Fruit fly (Drosophila melanogaster) whole organism, embryonic: ENCODE data around the gene CG16984.

ENCODE experiments used
- Adf1 ChIP-seq: fragments of 200-800 bp; sonication (Bioruptor generic); IDR thresholded peaks from 2 replicates; pipeline ENCODE4 v1.3.6; 2022; ENCODE audit warnings: missing biosample characterization, missing genetic modification characterization
- CG10209 ChIP-seq: fragments of 200-800 bp; sonication (Bioruptor generic); optimal IDR thresholded peaks from 3 replicates; lab custom pipeline; 2017; ENCODE audit warnings: missing biosample characterization, mild to moderate bottlenecking, missing genetic modification characterization, missing genetic modification reagents
- CG1647 ChIP-seq: fragments of 200-800 bp; sonication (Bioruptor generic); optimal IDR thresholded peaks from 3 replicates; lab custom pipeline; 2016; ENCODE audit warnings: missing biosample characterization, missing genetic modification characterization
- CG17186 ChIP-seq: fragments of 200-800 bp; sonication (Bioruptor generic); optimal IDR thresholded peaks from 3 replicates; lab custom pipeline; 2017; ENCODE audit warnings: missing biosample characterization, missing genetic modification reagents, missing genetic modification characterization
- CG18011 ChIP-seq: fragments of 200-800 bp; sonication (Bioruptor generic); optimal IDR thresholded peaks from 2 replicates; lab custom pipeline; 2017; ENCODE audit warnings: missing biosample characterization, missing genetic modification characterization, mild to moderate bottlenecking, moderate library complexity, missing genotype
- CG18262 ChIP-seq: fragments of 200-800 bp; optimal IDR thresholded peaks from 3 replicates; lab custom pipeline; 2019; ENCODE audit warnings: missing biosample characterization, mild to moderate bottlenecking, missing genetic modification characterization, moderate library complexity
- CG18619 ChIP-seq: fragments of 200-800 bp; sonication (Bioruptor generic); optimal IDR thresholded peaks from 3 replicates; lab custom pipeline; 2017; ENCODE audit warnings: missing biosample characterization, mild to moderate bottlenecking, missing genetic modification characterization
- CG18764 ChIP-seq: fragments of 200-800 bp; sonication (Bioruptor generic); optimal IDR thresholded peaks from 3 replicates; lab custom pipeline; 2016; ENCODE audit warnings: missing biosample characterization, missing genetic modification characterization
- CG3065 ChIP-seq: fragments of 200-800 bp; sonication (Bioruptor generic); optimal IDR thresholded peaks from 2 replicates; lab custom pipeline; 2016; ENCODE audit warnings: missing biosample characterization, missing genetic modification characterization
- CG32532 ChIP-seq: fragments of 200-800 bp; sonication (Bioruptor generic); IDR thresholded peaks from 2 replicates; pipeline ENCODE4 v1.3.6; 2022; ENCODE audit warnings: missing biosample characterization, missing genetic modification characterization
- CG34224 ChIP-seq: fragments of 200-800 bp; sonication (Bioruptor generic); IDR thresholded peaks from 3 replicates; pipeline ENCODE4 v1.3.6; 2022; ENCODE audit warnings: missing biosample characterization, missing genetic modification characterization; ENCODE audit not compliant: partially characterized antibody
- CG4404 ChIP-seq: fragments of 200-800 bp; sonication (Bioruptor generic); IDR thresholded peaks from 2 replicates; pipeline ENCODE4 v1.3.6; 2022; ENCODE audit warnings: missing biosample characterization, missing genetic modification characterization
- CG6175 ChIP-seq: fragments of 200-800 bp; sonication (Bioruptor generic); IDR thresholded peaks from 3 replicates; pipeline ENCODE4 v1.3.6; 2022; ENCODE audit warnings: missing biosample characterization, missing genetic modification characterization
- CG6791 ChIP-seq: fragments of 200-800 bp; sonication (Bioruptor generic); IDR thresholded peaks from 3 replicates; pipeline ENCODE4 v1.3.6; 2022; ENCODE audit warnings: missing biosample characterization, missing genetic modification characterization; ENCODE audit not compliant: partially characterized antibody
- CG7987 ChIP-seq: fragments of 200-800 bp; sonication (Bioruptor generic); optimal IDR thresholded peaks from 2 replicates; lab custom pipeline; 2018; ENCODE audit warnings: missing biosample characterization, mild to moderate bottlenecking, missing genetic modification characterization, moderate library complexity
- CG8924 ChIP-seq: fragments of 200-800 bp; optimal IDR thresholded peaks from 3 replicates; lab custom pipeline; 2019; ENCODE audit warnings: missing biosample characterization, mild to moderate bottlenecking, missing genetic modification characterization, moderate library complexity
- CG9609 ChIP-seq: fragments of 200-800 bp; sonication (Bioruptor generic); optimal IDR thresholded peaks from 3 replicates; lab custom pipeline; 2016; ENCODE audit warnings: missing biosample characterization, missing genetic modification characterization
- CTCF ChIP-seq: fragments of 200-800 bp; sonication (Bioruptor generic); optimal IDR thresholded peaks from 2 replicates; lab custom pipeline; 2017; ENCODE audit warnings: missing biosample characterization, mild to moderate bottlenecking, missing genetic modification characterization, moderate library complexity
- Dfd ChIP-seq, 2 experiments: fragments of >200 bp; optimal IDR thresholded peaks; 2 replicates each; lab custom pipeline; 2017; ENCODE audit warnings: missing biosample characterization in 2 of 2, missing genetic modification characterization in 2 of 2
- Doc2 ChIP-seq: fragments of 200-800 bp; sonication (Bioruptor generic); IDR thresholded peaks from 2 replicates; pipeline ENCODE4 v1.3.6; 2022; ENCODE audit warnings: missing biosample characterization, missing genetic modification characterization
- ERR ChIP-seq: fragments of 200-800 bp; sonication (Bioruptor generic); optimal IDR thresholded peaks from 2 replicates; lab custom pipeline; 2016; ENCODE audit warnings: missing biosample characterization, missing genetic modification characterization
- Ets97D ChIP-seq: fragments of 200-800 bp; sonication (Bioruptor generic); optimal IDR thresholded peaks from 3 replicates; lab custom pipeline; 2016; ENCODE audit warnings: missing biosample characterization, missing genetic modification characterization
- Kr ChIP-seq: fragments of 200-800 bp; sonication (Bioruptor generic); optimal IDR thresholded peaks from 2 replicates; lab custom pipeline; 2017; ENCODE audit warnings: missing biosample characterization, mild to moderate bottlenecking, missing genetic modification characterization
- Lim3 ChIP-seq: fragments of 200-800 bp; sonication (Bioruptor generic); IDR thresholded peaks from 2 replicates; pipeline ENCODE4 v1.3.6; 2022; ENCODE audit warnings: missing biosample characterization, missing genetic modification characterization
- Nf-YA ChIP-seq: fragments of 200-800 bp; sonication (Bioruptor generic); IDR thresholded peaks from 2 replicates; pipeline ENCODE4 v1.3.6; 2022; ENCODE audit warnings: missing biosample characterization, missing genetic modification characterization
- Spps ChIP-seq: fragments of 200-800 bp; sonication (Bioruptor generic); optimal IDR thresholded peaks from 2 replicates; lab custom pipeline; 2018; ENCODE audit warnings: missing biosample characterization, mild to moderate bottlenecking, missing genetic modification characterization
- Stat92E ChIP-seq, 3 experiments: fragments of >200 bp in 2 of 3; fragments of 200-800 bp in 1 of 3; sonication (Bioruptor generic) in 1 of 3; optimal IDR thresholded peaks; 2 replicates each; lab custom pipeline; 2017 to 2019; ENCODE audit warnings: missing biosample characterization in 3 of 3, missing genetic modification characterization in 3 of 3, mild to moderate bottlenecking in 1 of 3, moderate library complexity in 1 of 3
- ase ChIP-seq: fragments of 200-800 bp; sonication (Bioruptor generic); IDR thresholded peaks from 3 replicates; pipeline ENCODE4 v1.3.6; 2022; ENCODE audit warnings: missing biosample characterization, missing genetic modification characterization
- bigmax ChIP-seq: fragments of 200-800 bp; sonication (Bioruptor generic); optimal IDR thresholded peaks from 2 replicates; lab custom pipeline; 2018; ENCODE audit warnings: missing biosample characterization, mild to moderate bottlenecking, missing genetic modification characterization
- cg ChIP-seq: fragments of 200-800 bp; sonication (Bioruptor generic); optimal IDR thresholded peaks from 3 replicates; lab custom pipeline; 2019; ENCODE audit warnings: missing biosample characterization, mild to moderate bottlenecking, missing genetic modification characterization, moderate library complexity
- corto ChIP-seq: fragments of 200-800 bp; sonication (Bioruptor generic); optimal IDR thresholded peaks from 2 replicates; lab custom pipeline; 2016; ENCODE audit warnings: missing biosample characterization, mild to moderate bottlenecking, missing genetic modification characterization, moderate library complexity
- ems ChIP-seq: fragments of 200-800 bp; sonication (Bioruptor generic); optimal IDR thresholded peaks from 3 replicates; lab custom pipeline; 2016; ENCODE audit warnings: missing biosample characterization, missing genetic modification characterization
- eve ChIP-seq, 2 experiments: fragments of >200 bp; optimal IDR thresholded peaks; 2 replicates each; lab custom pipeline; 2017; ENCODE audit warnings: missing biosample characterization in 2 of 2, missing genetic modification characterization in 2 of 2
- exex ChIP-seq: fragments of 200-800 bp; sonication (Bioruptor generic); optimal IDR thresholded peaks from 4 replicates; lab custom pipeline; 2018; ENCODE audit warnings: missing biosample characterization, mild to moderate bottlenecking, missing genetic modification characterization, moderate library complexity
- h ChIP-seq: fragments of >200 bp; optimal IDR thresholded peaks from 2 replicates; lab custom pipeline; 2017
- hb ChIP-seq: fragments of 200-800 bp; sonication (Bioruptor generic); IDR thresholded peaks from 3 replicates; pipeline ENCODE4 v1.3.6; 2022; ENCODE audit warnings: missing biosample characterization, missing genetic modification characterization; ENCODE audit not compliant: partially characterized antibody
- hbn ChIP-seq: fragments of 200-800 bp; sonication (Bioruptor generic); IDR thresholded peaks from 2 replicates; pipeline ENCODE4 v1.3.6; 2022; ENCODE audit warnings: missing biosample characterization, missing genetic modification characterization; ENCODE audit not compliant: partially characterized antibody
- knrl ChIP-seq: fragments of 200-800 bp; sonication (Bioruptor generic); IDR thresholded peaks from 3 replicates; pipeline ENCODE4 v1.3.6; 2022; ENCODE audit warnings: missing biosample characterization, missing genetic modification characterization; ENCODE audit not compliant: partially characterized antibody
- lab ChIP-seq: fragments of 200-800 bp; sonication (Bioruptor generic); optimal IDR thresholded peaks from 3 replicates; lab custom pipeline; 2017; ENCODE audit warnings: missing biosample characterization, missing genetic modification characterization, mild to moderate bottlenecking, moderate library complexity, missing genetic modification reagents
- lbe ChIP-seq: fragments of 200-800 bp; sonication (Bioruptor generic); optimal IDR thresholded peaks from 2 replicates; lab custom pipeline; 2016; ENCODE audit warnings: missing biosample characterization, mild to moderate bottlenecking, missing genetic modification characterization
- mam ChIP-seq: fragments of 200-800 bp; sonication (Bioruptor generic); optimal IDR thresholded peaks from 3 replicates; lab custom pipeline; 2016; ENCODE audit warnings: missing biosample characterization, missing genetic modification characterization
- oc ChIP-seq: fragments of 200-800 bp; sonication (Bioruptor generic); optimal IDR thresholded peaks from 2 replicates; lab custom pipeline; 2018; ENCODE audit warnings: missing biosample characterization, mild to moderate bottlenecking, missing genetic modification characterization, moderate library complexity
- pan ChIP-seq, 4 experiments: fragments of >200 bp in 3 of 4; fragments of 200-800 bp in 1 of 4; sonication (Bioruptor generic) in 1 of 4; optimal IDR thresholded peaks in 3 of 4; IDR thresholded peaks in 1 of 4; 2 replicates each; pipeline versions ENCODE4 v1.3.6 to Lab custom; 2017 to 2022; ENCODE audit warnings: missing biosample characterization in 2 of 4, missing genetic modification characterization in 2 of 4, mixed read lengths in 1 of 4
- shn ChIP-seq: fragments of 200-800 bp; sonication (Bioruptor generic); optimal IDR thresholded peaks from 3 replicates; lab custom pipeline; 2016; ENCODE audit warnings: missing biosample characterization, missing genetic modification characterization
- sr ChIP-seq: fragments of 200-800 bp; sonication (Bioruptor generic); IDR thresholded peaks from 3 replicates; pipeline ENCODE4 v1.3.6; 2022; ENCODE audit warnings: missing biosample characterization, missing genetic modification characterization
- stc ChIP-seq: fragments of 200-800 bp; sonication (Bioruptor generic); IDR thresholded peaks from 2 replicates; pipeline ENCODE4 v1.3.6; 2022; ENCODE audit warnings: missing biosample characterization, missing genetic modification characterization
- zen ChIP-seq: fragments of 200-800 bp; sonication (Bioruptor generic); optimal IDR thresholded peaks from 3 replicates; lab custom pipeline; 2018; ENCODE audit warnings: missing biosample characterization, mild to moderate bottlenecking, missing genetic modification characterization, moderate library complexity

The CG16984 gene

dm6 chr3L:2572907-2573591 lies 22.5 kb upstream of the CG16984 start (continued):
- TF ChIP-seq exex (tag; lab: Kevin White, UChicago), result peak; percentile 94
- TF ChIP-seq CG7987 (GFP tag; lab: Kevin White, UChicago), result peak; percentile 3
- TF ChIP-seq lab (GFP tag; lab: Kevin White, UChicago), result peak; percentile 78
- peak; percentile 42 for TF ChIP-seq lbe
- TF ChIP-seq corto (GFP tag; lab: Kevin White, UChicago), result peak; percentile 72

- no peak for TF ChIP-seq CG8924
- peak; percentile 56; the same call in 2 of the 3 replicates for TF ChIP-seq sr (GFP tag; lab: Robert Waterston, UW)
Measured at dm6 chr3L:2574716-2575115, 20.9 kb upstream of the CG16984 start.

- TF ChIP-seq CG32532 (GFP tag; lab: Robert Waterston, UW) (no peak), Stat92E (GFP tag; optimal IDR thresholded peaks at IDR 0.05; lab: Kevin White, UChicago) (no peak), CG18011 (GFP tag; lab: Kevin White, UChicago) (no peak), eve (GFP tag; optimal IDR thresholded peaks at IDR 0.05; lab: Kevin White, UChicago) (peak in 1 of 2 experiments; percentile 65), CG9609 (GFP tag; lab: Kevin White, UChicago) (no peak), bigmax (GFP tag; lab: Kevin White, UChicago) (no peak), shn (GFP tag; lab: Kevin White, UChicago) (no peak), knrl (no peak), CG10209 (GFP tag; lab: Kevin White, UChicago) (no peak), CG18262 (tag; lab: Kevin White, UChicago) (no peak), Nf-YA (GFP tag; lab: Robert Waterston, UW) (no peak), CG1647 (GFP tag; lab: Kevin White, UChicago) (no peak), CG6175 (GFP tag; lab: Robert Waterston, UW) (no peak), CG6791 (GFP tag; lab: Robert Waterston, UW) (no peak), h (lab: Kevin White, UChicago) (no peak), stc (GFP tag; lab: Robert Waterston, UW) (no peak), hbn (GFP tag; lab: Robert Waterston, UW) (no peak), Spps (tag; lab: Kevin White, UChicago) (no peak), CG18764 (no peak), Kr (GFP tag; lab: Kevin White, UChicago) (no peak), Dfd (GFP tag; optimal IDR thresholded peaks at IDR 0.05; lab: Kevin White, UChicago) (no peak), oc (no peak), Adf1 (no peak), CTCF (GFP tag; lab: Kevin White, UChicago) (no peak), ems (GFP tag; lab: Kevin White, UChicago) (no peak), ERR (GFP tag; lab: Kevin White, UChicago) (no peak), cg (no peak), CG18619 (GFP tag; lab: Kevin White, UChicago) (no peak), CG3065 (no peak), CG34224 (no peak), mam (no peak), CG17186 (GFP tag; lab: Kevin White, UChicago) (no peak), Ets97D (GFP tag; lab: Kevin White, UChicago) (no peak), CG4404 (GFP tag; lab: Robert Waterston, UW) (no peak), ase (GFP tag; lab: Robert Waterston, UW) (no peak), Lim3 (GFP tag; lab: Robert Waterston, UW) (no peak), pan (optimal IDR thresholded peaks at IDR 0.05; lab: Kevin White, UChicago) (no peak), pan (GFP tag; optimal IDR thresholded peaks at IDR 0.05 in 1 of 2, IDR thresholded peaks at IDR 0.05 in 1 of 2) (no peak), hb (GFP tag; lab: Robert Waterston, UW) (no peak), zen (no peak), Doc2 (GFP tag; lab: Robert Waterston, UW) (no peak)
Measured at dm6 chr3L:2575240-2575639, 20.3 kb upstream of the CG16984 start.
